Worm (Caenorhabditis elegans): ENCODE measurements around the gene Y54G2A.77.

Gene Y54G2A.77

ce11 chrIV:2785057-2785456 lies 22.6 kb downstream of the Y54G2A.77 start (continued):
- TF ChIP-seq lin-13 (GFP tag; optimal IDR thresholded peaks at IDR 0.05) (no peak), sox-4 (tag; optimal IDR thresholded peaks at IDR 0.05) (no peak), ets-5 (GFP tag; IDR thresholded peaks at IDR 0.05) (no peak), dsc-1 (tag; optimal IDR thresholded peaks at IDR 0.05) (peak; percentile 15), pax-3 (tag; optimal IDR thresholded peaks at IDR 0.05) (no peak), lin-14 (GFP tag; optimal IDR thresholded peaks at IDR 0.05) (no peak), unc-130 (tag; optimal IDR thresholded peaks at IDR 0.05) (no peak), nhr-28 (tag; optimal IDR thresholded peaks at IDR 0.05) (no peak), ceh-88 (GFP tag; IDR thresholded peaks at IDR 0.05) (no peak), tlp-1 (tag; optimal IDR thresholded peaks at IDR 0.05) (no peak), unc-30 (tag; optimal IDR thresholded peaks at IDR 0.05) (no peak), nhr-71 (tag; optimal IDR thresholded peaks at IDR 0.05) (peak; percentile 68), nhr-237 (tag; optimal IDR thresholded peaks at IDR 0.05) (no peak), xbp-1 (tag; optimal IDR thresholded peaks at IDR 0.05) (peak; percentile 29), ceh-63 (GFP tag; optimal IDR thresholded peaks at IDR 0.05) (no peak), mdl-1 (tag; optimal IDR thresholded peaks at IDR 0.05) (no peak), zag-1 (tag; optimal IDR thresholded peaks at IDR 0.05) (no peak), C34B4.2 (tag; optimal IDR thresholded peaks at IDR 0.05) (no peak), lin-39 (tag; optimal IDR thresholded peaks at IDR 0.05) (no peak), snpc-4 (tag; optimal IDR thresholded peaks at IDR 0.05) (no peak), ceh-82 (tag; optimal IDR thresholded peaks at IDR 0.05) (peak; percentile 3 to 46 (median 40)), alr-1 (tag; optimal IDR thresholded peaks at IDR 0.05; ENCODE audit: borderline replicate concordance) (no peak), fos-1 (tag; optimal IDR thresholded peaks at IDR 0.05) (no peak), mab-9 (GFP tag; IDR thresholded peaks at IDR 0.05) (no peak), C16A3.4 (tag; optimal IDR thresholded peaks at IDR 0.05) (no peak), egl-27 (tag; optimal IDR thresholded peaks at IDR 0.05) (no peak), fkh-8 (tag; optimal IDR thresholded peaks at IDR 0.05) (no peak), snu-23 (GFP tag; optimal IDR thresholded peaks at IDR 0.05) (peak; percentile 68), unc-86 (tag; optimal IDR thresholded peaks at IDR 0.05) (no peak), dpl-1 (GFP tag; optimal IDR thresholded peaks at IDR 0.05) (peak; percentile 37 to 45 (median 43)), unc-98 (GFP tag; IDR thresholded peaks at IDR 0.05) (no peak), egl-13 (tag; optimal IDR thresholded peaks at IDR 0.05) (no peak), nhr-90 (tag; optimal IDR thresholded peaks at IDR 0.05; ENCODE audit: poor library complexity) (peak; percentile 48), lir-3 (tag; optimal IDR thresholded peaks at IDR 0.05; ENCODE audit: poor library complexity) (no peak), swsn-7 (tag; optimal IDR thresholded peaks at IDR 0.05) (peak; percentile 36), aly-2 (tag; optimal IDR thresholded peaks at IDR 0.05) (no peak), blmp-1 (tag; optimal IDR thresholded peaks at IDR 0.05) (peak; percentile 38), jun-1 (tag; optimal IDR thresholded peaks at IDR 0.05) (no peak), lin-35 (GFP tag; optimal IDR thresholded peaks at IDR 0.05) (peak; percentile 45 to 55), sptf-1 (tag; optimal IDR thresholded peaks at IDR 0.05) (no peak), lsy-2 (tag; optimal IDR thresholded peaks at IDR 0.05) (peak; percentile 46 to 57), ceh-8 (GFP tag; optimal IDR thresholded peaks at IDR 0.05) (no peak), ztf-11 (tag; optimal IDR thresholded peaks at IDR 0.05) (no peak), nhr-84 (tag; optimal IDR thresholded peaks at IDR 0.05) (no peak), isw-1 (GFP tag; IDR thresholded peaks at IDR 0.05) (peak; percentile 27), tbx-2 (tag; optimal IDR thresholded peaks at IDR 0.05) (peak; percentile 46), C04F5.9 (tag; optimal IDR thresholded peaks at IDR 0.05) (no peak), hpl-2 (GFP tag; optimal IDR thresholded peaks at IDR 0.05) (no peak), ces-1 (GFP tag; optimal IDR thresholded peaks at IDR 0.05) (no peak), nhr-19 (GFP tag; conservative IDR thresholded peaks at IDR 0.05) (no peak), mef-2 (tag; optimal IDR thresholded peaks at IDR 0.05) (no peak)

Measured in whole organism, L1 larva.